Fruit fly (Drosophila melanogaster) whole organism, wandering third instar larva: Measurements from ENCODE around the gene mTTF.

ENCODE experiments used
- Abd-B ChIP-seq: fragments of >200 bp; optimal IDR thresholded peaks from 2 replicates; lab custom pipeline; 2017; ENCODE audit warnings: missing biosample characterization, missing genetic modification characterization
- Dif ChIP-seq: fragments of 200-275, 200-300 bp; sonication (Bioruptor generic); optimal IDR thresholded peaks from 2 replicates; lab custom pipeline; 2018; ENCODE audit warnings: missing biosample characterization, missing genetic modification characterization; ENCODE audit not compliant: partially characterized antibody
- Jra ChIP-seq: sonication (Bioruptor generic); optimal IDR thresholded peaks from 2 replicates; lab custom pipeline; 2016; ENCODE audit warnings: missing biosample characterization, missing genetic modification characterization
- Myc ChIP-seq: fragments of >200 bp; optimal IDR thresholded peaks from 2 replicates; lab custom pipeline; 2017
- N ChIP-seq: fragments of >200 bp; optimal IDR thresholded peaks from 2 replicates; lab custom pipeline; 2018; ENCODE audit warnings: missing biosample characterization, missing external identifiers, missing genetic modification characterization
- Rel ChIP-seq, 2 experiments: fragments of 200-800 bp; sonication (Bioruptor generic) in 1 of 2; optimal IDR thresholded peaks; 2 replicates in 1 of 2; 3 replicates in 1 of 2; lab custom pipeline; 2016 to 2019; ENCODE audit warnings: mild to moderate bottlenecking in 2 of 2, missing biosample characterization in 2 of 2, missing genetic modification characterization in 2 of 2, moderate library complexity in 1 of 2
- Vsx2 ChIP-seq: fragments of 200-300, 225-300 bp; sonication (Bioruptor generic); optimal IDR thresholded peaks from 2 replicates; lab custom pipeline; 2018; ENCODE audit warnings: missing biosample characterization, missing genetic modification characterization; ENCODE audit not compliant: partially characterized antibody
- ey ChIP-seq: fragments of 200-800 bp; sonication (Bioruptor generic); optimal IDR thresholded peaks from 2 replicates; lab custom pipeline; 2016; ENCODE audit warnings: missing biosample characterization, missing genetic modification characterization
- jim ChIP-seq: fragments of 175-275, 200-325 bp; sonication (Bioruptor generic); optimal IDR thresholded peaks from 2 replicates; lab custom pipeline; 2016; ENCODE audit warnings: missing biosample characterization, mild to moderate bottlenecking, missing genetic modification characterization
- pan ChIP-seq: fragments of >200 bp; optimal IDR thresholded peaks from 2 replicates; lab custom pipeline; 2017
- tai ChIP-seq: sonication (Bioruptor generic); optimal IDR thresholded peaks from 2 replicates; lab custom pipeline; 2016; ENCODE audit warnings: missing biosample characterization, missing genetic modification characterization
- usp ChIP-seq: fragments of >200 bp; optimal IDR thresholded peaks from 2 replicates; lab custom pipeline; 2017; ENCODE audit warnings: missing biosample characterization, missing genetic modification characterization

DNA sequence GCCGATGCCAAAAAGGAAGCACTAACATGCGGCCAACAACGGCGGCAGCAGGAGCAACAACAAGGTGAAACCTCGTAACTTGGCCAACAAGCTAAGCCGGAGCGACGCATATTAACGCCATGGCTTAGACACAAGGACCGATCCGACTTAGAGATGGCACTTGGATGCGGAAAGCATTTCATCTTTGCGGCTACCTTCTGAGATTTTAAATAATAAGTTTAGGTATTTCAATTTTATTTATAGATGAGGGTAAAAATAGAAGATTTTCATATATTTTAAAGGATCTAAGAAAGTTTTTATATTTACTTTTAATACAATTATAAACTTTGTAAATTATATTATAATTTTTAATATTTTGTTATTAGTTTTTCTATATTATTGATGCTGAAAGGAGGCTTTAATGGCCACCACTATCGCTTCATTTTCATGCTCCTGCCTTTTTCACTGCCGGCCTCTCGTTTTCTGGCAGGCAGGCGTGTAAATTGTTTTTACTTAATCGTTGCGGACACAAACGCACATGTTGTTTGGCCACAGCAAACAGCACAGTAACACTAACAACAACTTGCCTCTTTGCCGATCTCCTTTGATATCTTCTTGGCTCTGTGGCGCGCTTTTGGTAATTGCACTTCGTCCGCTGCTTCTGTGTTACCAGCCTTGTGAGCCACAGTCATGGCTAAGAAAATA is 18.1 kb upstream of the mTTF start:
- TF ChIP-seq Abd-B (GFP tag; lab: Kevin White, UChicago) (no peak), Vsx2 (GFP tag; lab: Kevin White, UChicago) (no peak), Rel (GFP tag; optimal IDR thresholded peaks at IDR 0.05; lab: Kevin White, UChicago) (no peak), Rel (tag; optimal IDR thresholded peaks at IDR 0.05; lab: Kevin White, UChicago) (no peak), Myc (no peak), usp (no peak), pan (lab: Kevin White, UChicago) (no peak), ey (GFP tag; lab: Kevin White, UChicago) (no peak), jim (GFP tag; lab: Kevin White, UChicago) (no peak), N (GFP tag; lab: Kevin White, UChicago) (no peak), Dif (no peak), tai (no peak), Jra (no peak)
